Fruit fly (Drosophila melanogaster) whole organism, embryonic: ENCODE data around the gene CG7294.

Experiments used
- Aef1 ChIP-seq: fragments of 200-800 bp; sonication (Bioruptor generic); IDR thresholded peaks from 3 replicates; pipeline ENCODE4 v1.3.6; 2022; ENCODE audit warnings: missing biosample characterization, missing genetic modification characterization
- BEAF-32 ChIP-seq: fragments of 200-800 bp; sonication (Bioruptor generic); optimal IDR thresholded peaks from 3 replicates; lab custom pipeline; 2017; ENCODE audit warnings: missing biosample characterization, missing genetic modification characterization, mild to moderate bottlenecking, moderate library complexity, missing genetic modification reagents
- Bdp1 ChIP-seq: fragments of 200-800 bp; sonication (Bioruptor generic); optimal IDR thresholded peaks from 3 replicates; lab custom pipeline; 2016; ENCODE audit warnings: missing biosample characterization, missing genetic modification characterization
- CG10959 ChIP-seq: fragments of 200-800 bp; sonication (Bioruptor generic); IDR thresholded peaks from 2 replicates; pipeline ENCODE4 v1.3.6; 2022; ENCODE audit warnings: missing biosample characterization, missing genetic modification characterization
- CG11695 ChIP-seq: fragments of 200-800 bp; sonication (Bioruptor generic); IDR thresholded peaks from 3 replicates; pipeline ENCODE4 v1.3.6; 2022; ENCODE audit warnings: missing biosample characterization, missing genetic modification characterization
- CG1233 ChIP-seq: fragments of 200-800 bp; sonication (Bioruptor generic); optimal IDR thresholded peaks from 4 replicates; lab custom pipeline; 2018; ENCODE audit warnings: missing biosample characterization, mild to moderate bottlenecking, missing genetic modification characterization
- CG13775 ChIP-seq: fragments of 200-800 bp; sonication (Bioruptor generic); optimal IDR thresholded peaks from 3 replicates; lab custom pipeline; 2017; ENCODE audit warnings: missing biosample characterization, mild to moderate bottlenecking, missing genetic modification characterization
- CG14014 ChIP-seq: fragments of 200-800 bp; sonication (Bioruptor generic); IDR thresholded peaks from 2 replicates; pipeline ENCODE4 v1.3.6; 2022; ENCODE audit warnings: missing biosample characterization, missing genetic modification characterization
- CG17829 ChIP-seq: fragments of 200-800 bp; optimal IDR thresholded peaks from 2 replicates; lab custom pipeline; 2019; ENCODE audit warnings: missing biosample characterization, mild to moderate bottlenecking, missing genetic modification characterization, moderate library complexity
- CG17912 ChIP-seq: fragments of 200-800 bp; sonication (Bioruptor generic); optimal IDR thresholded peaks from 2 replicates; lab custom pipeline; 2018; ENCODE audit warnings: missing biosample characterization, mild to moderate bottlenecking, missing genetic modification characterization
- CG18599 ChIP-seq: fragments of 200-800 bp; sonication (Bioruptor generic); optimal IDR thresholded peaks from 3 replicates; lab custom pipeline; 2017; ENCODE audit warnings: missing biosample characterization, missing genetic modification characterization, mild to moderate bottlenecking, moderate library complexity, missing genetic modification reagents
- CG2202 ChIP-seq: fragments of 200-800 bp; sonication (Bioruptor generic); optimal IDR thresholded peaks from 2 replicates; lab custom pipeline; 2018; ENCODE audit warnings: missing biosample characterization, mild to moderate bottlenecking, missing genetic modification characterization
- CG3163 ChIP-seq: fragments of 200-800 bp; sonication (Bioruptor generic); optimal IDR thresholded peaks from 3 replicates; lab custom pipeline; 2016; ENCODE audit warnings: missing biosample characterization, missing genetic modification characterization
- CG3838 ChIP-seq: fragments of 200-800 bp; sonication (Bioruptor generic); optimal IDR thresholded peaks from 3 replicates; lab custom pipeline; 2016; ENCODE audit warnings: missing biosample characterization, missing genetic modification characterization
- CG3995 ChIP-seq: fragments of 200-800 bp; sonication (Bioruptor generic); optimal IDR thresholded peaks from 3 replicates; lab custom pipeline; 2016; ENCODE audit warnings: missing biosample characterization, missing genetic modification characterization
- CG43689 ChIP-seq: fragments of 200-800 bp; sonication (Bioruptor generic); IDR thresholded peaks from 2 replicates; pipeline ENCODE4 v1.3.6; 2022; ENCODE audit warnings: missing biosample characterization, missing genetic modification characterization
- CG4404 ChIP-seq: fragments of 200-800 bp; sonication (Bioruptor generic); IDR thresholded peaks from 2 replicates; pipeline ENCODE4 v1.3.6; 2022; ENCODE audit warnings: missing biosample characterization, missing genetic modification characterization
- CG6272 ChIP-seq: fragments of 200-800 bp; sonication (Bioruptor generic); IDR thresholded peaks from 2 replicates; pipeline ENCODE4 v1.3.6; 2022; ENCODE audit warnings: missing biosample characterization, missing genetic modification characterization
- CG6683 ChIP-seq: fragments of 200-800 bp; sonication (Bioruptor generic); optimal IDR thresholded peaks from 2 replicates; lab custom pipeline; 2017; ENCODE audit warnings: missing biosample characterization, mild to moderate bottlenecking, missing genetic modification characterization, missing genetic modification reagents
- CG7357 ChIP-seq: fragments of 200-800 bp; sonication (Bioruptor generic); IDR thresholded peaks from 3 replicates; pipeline ENCODE4 v1.3.6; 2022; ENCODE audit warnings: missing biosample characterization, missing genetic modification characterization
- CG7745 ChIP-seq: fragments of 200-800 bp; sonication (Bioruptor generic); optimal IDR thresholded peaks from 2 replicates; lab custom pipeline; 2018; ENCODE audit warnings: missing biosample characterization, mild to moderate bottlenecking, missing genetic modification characterization, moderate library complexity
- E2f2 ChIP-seq: fragments of 200-800 bp; sonication (Bioruptor generic); IDR thresholded peaks from 2 replicates; pipeline ENCODE4 v1.3.6; 2022; ENCODE audit warnings: missing biosample characterization, missing genetic modification characterization
- NC2α ChIP-seq: fragments of 200-800 bp; sonication (Bioruptor generic); optimal IDR thresholded peaks from 2 replicates; lab custom pipeline; 2016; ENCODE audit warnings: missing biosample characterization, missing genetic modification characterization
- Oaz ChIP-seq: fragments of 200-800 bp; sonication (Bioruptor generic); IDR thresholded peaks from 2 replicates; pipeline ENCODE4 v1.3.6; 2022; ENCODE audit warnings: missing biosample characterization, missing genetic modification characterization
- Pdp1 ChIP-seq, 2 experiments: fragments of 200-800 bp; sonication (Bioruptor generic); optimal IDR thresholded peaks; 3 replicates each; lab custom pipeline; 2016; ENCODE audit warnings: missing biosample characterization in 2 of 2, missing genetic modification characterization in 2 of 2, mild to moderate bottlenecking in 1 of 2, moderate library complexity in 1 of 2
- Sox100B ChIP-seq: fragments of 200-800 bp; sonication (Bioruptor generic); optimal IDR thresholded peaks from 3 replicates; lab custom pipeline; 2018; ENCODE audit warnings: missing biosample characterization, mild to moderate bottlenecking, missing genetic modification characterization
- Tbp ChIP-seq: fragments of >200 bp; optimal IDR thresholded peaks from 2 replicates; lab custom pipeline; 2018; ENCODE audit warnings: missing biosample characterization, missing genetic modification characterization
- Usf ChIP-seq: fragments of 200-800 bp; sonication (Bioruptor generic); optimal IDR thresholded peaks from 2 replicates; lab custom pipeline; 2017; ENCODE audit warnings: missing genotype, missing biosample characterization, missing genetic modification characterization
- YL-1 ChIP-seq: fragments of 200-800 bp; sonication (Bioruptor generic); optimal IDR thresholded peaks from 3 replicates; lab custom pipeline; 2017; ENCODE audit warnings: missing biosample characterization, mild to moderate bottlenecking, missing genetic modification characterization
- ac ChIP-seq: fragments of 200-800 bp; sonication (Bioruptor generic); optimal IDR thresholded peaks from 3 replicates; lab custom pipeline; 2017; ENCODE audit warnings: missing biosample characterization, mild to moderate bottlenecking, missing genetic modification characterization
- br ChIP-seq: fragments of >200 bp; optimal IDR thresholded peaks from 2 replicates; lab custom pipeline; 2017
- btn ChIP-seq: fragments of 200-800 bp; sonication (Bioruptor generic); optimal IDR thresholded peaks from 2 replicates; lab custom pipeline; 2016; ENCODE audit warnings: missing biosample characterization, missing genetic modification characterization
- chm ChIP-seq: fragments of 200-800 bp; sonication (Bioruptor generic); IDR thresholded peaks from 2 replicates; pipeline ENCODE4 v1.3.6; 2022; ENCODE audit warnings: missing biosample characterization, missing genetic modification characterization
- ci ChIP-seq: fragments of 200-800 bp; sonication (Bioruptor generic); IDR thresholded peaks from 3 replicates; pipeline ENCODE4 v1.3.6; 2022; ENCODE audit warnings: missing biosample characterization, missing genetic modification characterization
- croc ChIP-seq: fragments of 200-800 bp; sonication (Bioruptor generic); conservative IDR thresholded peaks from 3 replicates; pipeline ENCODE4 v1.3.6; 2022; ENCODE audit warnings: missing biosample characterization, missing genetic modification characterization
- dpn ChIP-seq, 2 experiments: fragments of 200-800 bp; sonication (Bioruptor generic); optimal IDR thresholded peaks; 3 replicates each; lab custom pipeline; 2016; ENCODE audit warnings: missing biosample characterization in 2 of 2, missing genetic modification characterization in 2 of 2
- fd64A ChIP-seq: fragments of 200-800 bp; sonication (Bioruptor generic); optimal IDR thresholded peaks from 3 replicates; lab custom pipeline; 2018; ENCODE audit warnings: missing biosample characterization, mild to moderate bottlenecking, missing genetic modification characterization
- fru ChIP-seq: fragments of >200 bp; optimal IDR thresholded peaks from 2 replicates; lab custom pipeline; 2017
- fu2 ChIP-seq: fragments of 200-800 bp; sonication (Bioruptor generic); optimal IDR thresholded peaks from 2 replicates; lab custom pipeline; 2016; ENCODE audit warnings: missing biosample characterization, missing genetic modification characterization
- hth ChIP-seq: fragments of >200 bp; optimal IDR thresholded peaks from 2 replicates; lab custom pipeline; 2017; ENCODE audit warnings: inconsistent platforms
- lab ChIP-seq: fragments of 200-800 bp; sonication (Bioruptor generic); optimal IDR thresholded peaks from 3 replicates; lab custom pipeline; 2017; ENCODE audit warnings: missing biosample characterization, missing genetic modification characterization, mild to moderate bottlenecking, moderate library complexity, missing genetic modification reagents
- pita ChIP-seq: fragments of 200-800 bp; sonication (Bioruptor generic); optimal IDR thresholded peaks from 2 replicates; lab custom pipeline; 2017; ENCODE audit warnings: missing biosample characterization, mild to moderate bottlenecking, missing genetic modification characterization
- pnt ChIP-seq: fragments of 200-800 bp; sonication (Bioruptor generic); optimal IDR thresholded peaks from 3 replicates; lab custom pipeline; 2016; ENCODE audit warnings: missing biosample characterization, missing genetic modification characterization
- psq ChIP-seq: fragments of 200-800 bp; sonication (Bioruptor generic); optimal IDR thresholded peaks from 2 replicates; lab custom pipeline; 2017; ENCODE audit warnings: missing biosample characterization, missing genetic modification characterization
- ro ChIP-seq: fragments of 200-800 bp; sonication (Bioruptor generic); IDR thresholded peaks from 2 replicates; pipeline ENCODE4 v1.3.6; 2022; ENCODE audit warnings: missing biosample characterization, missing genetic modification characterization
- sc ChIP-seq, 3 experiments: fragments of >200 bp in 2 of 3; fragments of 200-800 bp in 1 of 3; sonication (Bioruptor generic) in 1 of 3; optimal IDR thresholded peaks; 2 replicates in 2 of 3; 3 replicates in 1 of 3; lab custom pipeline; 2017; ENCODE audit warnings: mild to moderate bottlenecking in 1 of 3, missing biosample characterization in 1 of 3, missing genetic modification characterization in 1 of 3, missing genetic modification reagents in 1 of 3
- slp2 ChIP-seq: fragments of 200-800 bp; sonication (Bioruptor generic); optimal IDR thresholded peaks from 2 replicates; lab custom pipeline; 2016; ENCODE audit warnings: missing biosample characterization, missing genetic modification characterization
- trem ChIP-seq: fragments of 200-800 bp; optimal IDR thresholded peaks from 3 replicates; lab custom pipeline; 2019; ENCODE audit warnings: missing biosample characterization, mild to moderate bottlenecking, missing genetic modification characterization, moderate library complexity
- trh ChIP-seq: fragments of 200-800 bp; sonication (Bioruptor generic); optimal IDR thresholded peaks from 2 replicates; lab custom pipeline; 2016; ENCODE audit warnings: missing biosample characterization, missing genetic modification characterization
- usp ChIP-seq: fragments of >200 bp; optimal IDR thresholded peaks from 2 replicates; lab custom pipeline; 2017; ENCODE audit warnings: missing biosample characterization, missing genetic modification characterization
- wor ChIP-seq: fragments of 200-800 bp; sonication (Bioruptor generic); IDR thresholded peaks from 2 replicates; pipeline ENCODE4 v1.3.6; 2022; ENCODE audit warnings: missing biosample characterization, missing genetic modification characterization

Gene CG7294

DNA sequence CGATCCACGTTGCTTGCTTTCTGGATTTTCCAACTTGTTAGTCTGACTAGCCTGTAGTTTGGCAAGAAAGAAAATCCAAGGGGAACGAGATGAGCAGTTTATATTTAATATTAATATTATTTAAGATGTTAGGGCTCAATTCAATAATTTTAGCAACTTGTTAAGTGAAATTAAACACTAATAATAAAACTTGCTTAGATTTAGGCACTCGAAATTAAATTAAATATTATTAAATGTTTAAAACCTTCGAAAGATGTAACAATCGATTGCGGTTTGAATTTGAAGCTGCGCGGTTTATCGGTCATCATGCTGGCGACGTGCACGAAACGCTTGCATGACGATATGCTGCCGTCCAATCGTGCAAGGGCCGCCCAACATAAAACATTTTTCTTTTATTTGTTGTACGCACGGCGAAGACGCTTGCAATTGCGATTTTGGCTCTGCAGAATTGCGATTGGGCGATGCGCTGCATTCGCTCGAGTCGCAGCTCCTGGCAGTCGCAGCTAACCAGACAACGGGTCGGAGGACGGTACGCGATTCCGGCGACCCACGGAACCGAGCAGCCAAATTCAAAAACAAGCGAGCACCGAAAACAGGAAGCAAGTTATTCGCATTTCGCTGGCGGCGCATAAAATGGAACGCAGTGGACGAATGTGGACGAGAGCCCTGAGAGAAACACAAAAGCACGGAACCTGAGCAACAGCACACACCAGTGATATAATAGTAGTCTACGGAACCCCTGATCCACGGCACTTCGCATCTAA is 48.1 kb upstream of the CG7294 start, which contains the start of the genes Vha16-5 and CG12299 (continued):
- TF ChIP-seq sc (optimal IDR thresholded peaks at IDR 0.05; lab: Kevin White, UChicago), result no peak
- no peak for TF ChIP-seq sc (GFP tag; optimal IDR thresholded peaks at IDR 0.05; lab: Kevin White, UChicago)
- TF ChIP-seq CG17912, result no peak
- peak; percentile 83 for TF ChIP-seq fu2
- TF ChIP-seq slp2 (GFP tag; lab: Kevin White, UChicago), result peak; percentile 78
- TF ChIP-seq pita, result no peak
- TF ChIP-seq CG6272 (GFP tag; lab: Robert Waterston, UW), result peak; percentile 91
- no peak for TF ChIP-seq Sox100B (GFP tag; lab: Kevin White, UChicago)
- peak; percentile 79 for TF ChIP-seq pnt
- no peak for TF ChIP-seq ac
- TF ChIP-seq CG2202 (tag; lab: Kevin White, UChicago), result peak; percentile 51
- peak; percentile 81 for TF ChIP-seq Bdp1 (GFP tag; lab: Kevin White, UChicago)
- TF ChIP-seq CG3838 (GFP tag; lab: Kevin White, UChicago), result peak; percentile 57
- peak; percentile 50 for TF ChIP-seq trh (GFP tag; lab: Kevin White, UChicago)
- TF ChIP-seq Oaz (GFP tag; lab: Robert Waterston, UW), result peak; percentile 78
- peak; percentile 79 for TF ChIP-seq CG43689 (GFP tag; lab: Robert Waterston, UW)
- no peak for TF ChIP-seq lab (GFP tag; lab: Kevin White, UChicago)
- peak; percentile 45 for TF ChIP-seq Usf (GFP tag; lab: Kevin White, UChicago)
- TF ChIP-seq CG4404 (GFP tag; lab: Robert Waterston, UW), result peak; percentile 88
- TF ChIP-seq btn (GFP tag; lab: Kevin White, UChicago), result peak; percentile 53
- no peak for TF ChIP-seq CG7745 (tag; lab: Kevin White, UChicago)
- TF ChIP-seq CG7357, result peak; percentile 74; the same call in 2 of the 3 replicates
- TF ChIP-seq CG3163 (GFP tag; lab: Kevin White, UChicago), result peak; percentile 77
- TF ChIP-seq usp (GFP tag; lab: Kevin White, UChicago), result no peak
- no peak for TF ChIP-seq fru
- peak; percentile 14 for TF ChIP-seq NC2α (GFP tag; lab: Kevin White, UChicago)
- TF ChIP-seq croc (GFP tag; lab: Robert Waterston, UW), result peak; percentile 70; the same call in 2 of the 3 replicates
- TF ChIP-seq trem (tag; lab: Kevin White, UChicago), result peak; percentile 30
- TF ChIP-seq CG18599 (GFP tag; lab: Kevin White, UChicago), result no peak
- peak in 1 of 2 experiments; percentile 90 for TF ChIP-seq dpn (GFP tag; optimal IDR thresholded peaks at IDR 0.05; lab: Kevin White, UChicago)
- TF ChIP-seq CG6683 (GFP tag; lab: Kevin White, UChicago), result peak; percentile 21
- peak; percentile 76 for TF ChIP-seq ro
- peak; percentile 69 for TF ChIP-seq BEAF-32
- TF ChIP-seq chm (GFP tag; lab: Robert Waterston, UW), result peak; percentile 97
- TF ChIP-seq CG17829 (tag; lab: Kevin White, UChicago), result peak; percentile 84
- TF ChIP-seq br, result no peak
- TF ChIP-seq ci (GFP tag; lab: Robert Waterston, UW), result peak; percentile 97
- peak; percentile 94 for TF ChIP-seq E2f2 (GFP tag; lab: Robert Waterston, UW)
- TF ChIP-seq wor (GFP tag; lab: Robert Waterston, UW), result peak; percentile 77
- TF ChIP-seq fd64A (GFP tag; lab: Kevin White, UChicago), result no peak
- TF ChIP-seq CG3995 (GFP tag; lab: Kevin White, UChicago), result peak; percentile 35
- TF ChIP-seq CG11695, result peak; percentile 29; the same call in 1 of the 3 replicates
- TF ChIP-seq CG10959 (GFP tag; lab: Robert Waterston, UW), result peak; percentile 92
- peak; percentile 91 for TF ChIP-seq CG13775 (GFP tag; lab: Kevin White, UChicago)
- peak; percentile 35 for TF ChIP-seq CG1233 (GFP tag; lab: Kevin White, UChicago)
- peak; percentile 84 to 88 for TF ChIP-seq Pdp1 (GFP tag; optimal IDR thresholded peaks at IDR 0.05; lab: Kevin White, UChicago)
- peak; percentile 80 for TF ChIP-seq CG14014 (GFP tag; lab: Robert Waterston, UW)
- no peak for TF ChIP-seq YL-1 (GFP tag; lab: Kevin White, UChicago)
- no peak for TF ChIP-seq hth (lab: Kevin White, UChicago)
- TF ChIP-seq psq (GFP tag; lab: Kevin White, UChicago), result peak; percentile 68
- peak; percentile 92 for TF ChIP-seq Aef1 (GFP tag; lab: Robert Waterston, UW)
- no peak for TF ChIP-seq Tbp (GFP tag; lab: Kevin White, UChicago)
